Fruit fly (Drosophila melanogaster): ENCODE measurements around the gene CG13891.

DNA sequence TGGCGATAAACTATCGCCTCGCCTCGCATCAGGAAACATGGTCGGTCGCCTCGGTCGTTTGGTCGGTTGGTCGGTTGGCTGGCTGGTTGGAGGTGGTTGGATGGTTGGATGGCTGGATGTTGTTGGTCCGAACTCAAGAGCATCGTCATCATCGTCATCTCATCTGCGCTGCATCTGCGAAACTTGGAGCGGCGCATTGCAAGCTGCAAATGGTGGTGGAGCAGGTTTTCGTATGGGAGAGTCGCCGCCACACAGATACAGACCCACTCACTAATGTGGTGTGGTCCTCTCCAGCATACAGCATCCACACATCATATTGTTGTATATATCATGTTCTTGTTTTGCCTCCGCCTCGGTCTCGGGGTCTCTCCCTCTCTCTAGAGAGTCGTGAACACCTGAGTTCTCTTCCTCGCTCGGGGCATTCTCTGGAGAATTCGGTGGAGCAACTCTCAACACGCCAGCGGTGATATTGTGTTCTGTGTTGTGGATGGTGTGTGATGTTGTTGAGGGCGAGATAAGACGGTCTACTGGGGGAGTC lies 41.0 kb downstream of the CG13891 start, which contains the start of gene trh:
- no peak for TF ChIP-seq Hr78 (GFP tag; optimal IDR thresholded peaks at IDR 0.05)
- TF ChIP-seq pan (optimal IDR thresholded peaks at IDR 0.05): no peak
- TF ChIP-seq dmrt93B (GFP tag; optimal IDR thresholded peaks at IDR 0.05): no peak
- TF ChIP-seq psq (GFP tag; optimal IDR thresholded peaks at IDR 0.05): no peak
- TF ChIP-seq Dfd (GFP tag; optimal IDR thresholded peaks at IDR 0.05): no peak
- TF ChIP-seq Abd-B (GFP tag; optimal IDR thresholded peaks at IDR 0.05): no peak
- TF ChIP-seq rgr (GFP tag; optimal IDR thresholded peaks at IDR 0.05): no peak
- no peak for TF ChIP-seq CG9705 (GFP tag; optimal IDR thresholded peaks at IDR 0.05)
- TF ChIP-seq br (GFP tag; optimal IDR thresholded peaks at IDR 0.05): no peak
- peak; percentile 23 for TF ChIP-seq CrebA (GFP tag; optimal IDR thresholded peaks at IDR 0.05; ENCODE audit: borderline replicate concordance)
- no peak for TF ChIP-seq OdsH (GFP tag; optimal IDR thresholded peaks at IDR 0.05)
- no peak for TF ChIP-seq fru (GFP tag; optimal IDR thresholded peaks at IDR 0.05)
- TF ChIP-seq woc (GFP tag; optimal IDR thresholded peaks at IDR 0.05): no peak
- TF ChIP-seq dl (GFP tag; optimal IDR thresholded peaks at IDR 0.05; ENCODE audit: insufficient read depth in 1 of 2, partially characterized antibody in 2 of 2): peak; percentile 61 to 66
